Worm (Caenorhabditis elegans): Measurements from ENCODE around the gene ram-2.

DNA sequence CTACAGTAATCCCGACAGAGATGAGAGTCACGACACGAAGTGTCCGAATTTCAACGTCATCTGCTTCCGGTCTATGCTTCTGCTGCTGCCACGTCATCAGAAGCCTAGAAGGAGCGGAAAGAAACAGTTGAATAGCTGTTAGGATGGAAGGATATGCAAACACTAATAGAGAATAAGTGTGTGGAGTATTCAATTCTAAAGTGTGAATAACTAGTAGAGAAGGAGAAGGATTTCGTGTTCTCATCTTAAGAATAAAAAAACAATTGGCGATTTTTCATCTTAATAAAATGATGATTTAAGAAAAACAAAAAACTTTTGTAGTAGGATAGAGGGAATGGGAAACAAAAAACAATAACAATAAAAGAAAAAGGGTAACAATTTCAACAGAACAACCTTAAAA lies 29.2 kb upstream of the ram-2 start, which contains the start of gene col-83:
- no peak for TF ChIP-seq ama-1 (optimal IDR thresholded peaks at IDR 0.05)
- no peak for TF ChIP-seq pes-1 (GFP tag; IDR thresholded peaks at IDR 0.05)
- TF ChIP-seq tbx-37 (GFP tag; conservative IDR thresholded peaks at IDR 0.05) = no peak
- TF ChIP-seq aly-1 (tag; optimal IDR thresholded peaks at IDR 0.05) = no peak
- no peak for TF ChIP-seq hnd-1 (tag; optimal IDR thresholded peaks at IDR 0.05)
- no peak for TF ChIP-seq B0310.2 (tag; optimal IDR thresholded peaks at IDR 0.05)
- TF ChIP-seq tra-4 (tag; optimal IDR thresholded peaks at IDR 0.05) = no peak
- no peak for TF ChIP-seq sea-1 (GFP tag; conservative IDR thresholded peaks at IDR 0.05)
- no peak for TF ChIP-seq flt-1 (GFP tag; IDR thresholded peaks at IDR 0.05)
- no peak for TF ChIP-seq hmbx-1 (tag; optimal IDR thresholded peaks at IDR 0.05)

All from whole organism, early embryonic.